Fruit fly (Drosophila melanogaster) whole organism, embryonic: Measurements from ENCODE around the gene AlaRS-m.

ENCODE experiments used
- ATbp ChIP-seq: fragments of 200-800 bp; sonication (Bioruptor generic); optimal IDR thresholded peaks from 2 replicates; lab custom pipeline; 2017; ENCODE audit warnings: missing biosample characterization, mild to moderate bottlenecking, missing genetic modification characterization, missing genetic modification reagents
- CG10147 ChIP-seq: fragments of 200-800 bp; sonication (Bioruptor generic); optimal IDR thresholded peaks from 2 replicates; lab custom pipeline; 2019; ENCODE audit warnings: missing biosample characterization, mild to moderate bottlenecking, missing genetic modification characterization, moderate library complexity
- CG10321 ChIP-seq: fragments of 200-800 bp; sonication (Bioruptor generic); IDR thresholded peaks from 2 replicates; pipeline ENCODE4 v1.3.6; 2022; ENCODE audit warnings: missing biosample characterization, missing genetic modification characterization
- CG12071 ChIP-seq: fragments of 200-800 bp; sonication (Bioruptor generic); optimal IDR thresholded peaks from 3 replicates; lab custom pipeline; 2018; ENCODE audit warnings: missing biosample characterization, mild to moderate bottlenecking, missing genetic modification characterization
- CG13624 ChIP-seq: fragments of 200-800 bp; sonication (Bioruptor generic); optimal IDR thresholded peaks from 2 replicates; lab custom pipeline; 2016; ENCODE audit warnings: missing biosample characterization, missing genetic modification characterization
- CG14441 ChIP-seq: fragments of 200-800 bp; sonication (Bioruptor generic); IDR thresholded peaks from 2 replicates; pipeline ENCODE4 v1.3.6; 2022; ENCODE audit warnings: missing biosample characterization, missing genetic modification characterization
- CG14710 ChIP-seq: fragments of 200-800 bp; sonication (Bioruptor generic); optimal IDR thresholded peaks from 3 replicates; lab custom pipeline; 2019; ENCODE audit warnings: missing biosample characterization, mild to moderate bottlenecking, missing genetic modification characterization, moderate library complexity
- CG16863 ChIP-seq: fragments of 200-800 bp; sonication (Bioruptor generic); optimal IDR thresholded peaks from 3 replicates; lab custom pipeline; 2016; ENCODE audit warnings: missing biosample characterization, missing genetic modification characterization
- CG17361 ChIP-seq: fragments of 200-800 bp; sonication (Bioruptor generic); IDR thresholded peaks from 3 replicates; pipeline ENCODE4 v1.3.6; 2022; ENCODE audit warnings: missing biosample characterization, missing genetic modification characterization
- CG17385 ChIP-seq: fragments of 200-800 bp; sonication (Bioruptor generic); optimal IDR thresholded peaks from 3 replicates; lab custom pipeline; 2018; ENCODE audit warnings: missing biosample characterization, mild to moderate bottlenecking, missing genetic modification characterization
- CG17802 ChIP-seq: fragments of 200-800 bp; sonication (Bioruptor generic); optimal IDR thresholded peaks from 2 replicates; lab custom pipeline; 2018; ENCODE audit warnings: missing biosample characterization, mild to moderate bottlenecking, missing genetic modification characterization, moderate library complexity
- CG18011 ChIP-seq: fragments of 200-800 bp; sonication (Bioruptor generic); optimal IDR thresholded peaks from 2 replicates; lab custom pipeline; 2017; ENCODE audit warnings: missing biosample characterization, missing genetic modification characterization, mild to moderate bottlenecking, moderate library complexity, missing genotype
- CG18599 ChIP-seq: fragments of 200-800 bp; sonication (Bioruptor generic); optimal IDR thresholded peaks from 3 replicates; lab custom pipeline; 2017; ENCODE audit warnings: missing biosample characterization, missing genetic modification characterization, mild to moderate bottlenecking, moderate library complexity, missing genetic modification reagents
- CG32532 ChIP-seq: fragments of 200-800 bp; sonication (Bioruptor generic); IDR thresholded peaks from 2 replicates; pipeline ENCODE4 v1.3.6; 2022; ENCODE audit warnings: missing biosample characterization, missing genetic modification characterization
- CG34376 ChIP-seq: fragments of 200-800 bp; sonication (Bioruptor generic); optimal IDR thresholded peaks from 2 replicates; lab custom pipeline; 2018; ENCODE audit warnings: missing biosample characterization, mild to moderate bottlenecking, missing genetic modification characterization
- CG5180 ChIP-seq: fragments of 200-800 bp; sonication (Bioruptor generic); optimal IDR thresholded peaks from 3 replicates; lab custom pipeline; 2017; ENCODE audit warnings: missing biosample characterization, missing genetic modification characterization, mild to moderate bottlenecking, moderate library complexity, missing genetic modification reagents
- CG7372 ChIP-seq: fragments of 200-800 bp; sonication (Bioruptor generic); IDR thresholded peaks from 2 replicates; pipeline ENCODE4 v1.3.6; 2022; ENCODE audit warnings: missing biosample characterization, missing genetic modification characterization
- CG7987 ChIP-seq: fragments of 200-800 bp; sonication (Bioruptor generic); optimal IDR thresholded peaks from 2 replicates; lab custom pipeline; 2018; ENCODE audit warnings: missing biosample characterization, mild to moderate bottlenecking, missing genetic modification characterization, moderate library complexity
- CoRest ChIP-seq: fragments of 200-800 bp; sonication (Bioruptor generic); optimal IDR thresholded peaks from 3 replicates; lab custom pipeline; 2018; ENCODE audit warnings: missing biosample characterization, mild to moderate bottlenecking, missing genetic modification characterization, moderate library complexity
- Dip3 ChIP-seq: fragments of 200-800 bp; sonication (Bioruptor generic); optimal IDR thresholded peaks from 3 replicates; lab custom pipeline; 2016; ENCODE audit warnings: missing biosample characterization, missing genetic modification characterization
- GATAe ChIP-seq: fragments of 200-800 bp; sonication (Bioruptor generic); conservative IDR thresholded peaks from 2 replicates; pipeline ENCODE4 v1.3.6; 2022; ENCODE audit warnings: missing biosample characterization, missing genetic modification characterization
- Hr51 ChIP-seq, 2 experiments: fragments of 200-800 bp; sonication (Bioruptor generic); optimal IDR thresholded peaks; 2 replicates in 1 of 2; 3 replicates in 1 of 2; lab custom pipeline; 2016 to 2018; ENCODE audit warnings: missing biosample characterization in 2 of 2, missing genetic modification characterization in 2 of 2, mild to moderate bottlenecking in 1 of 2, moderate library complexity in 1 of 2
- Med ChIP-seq: fragments of 200-800 bp; sonication (Bioruptor generic); peaks from one replicate; lab custom pipeline; 2016; ENCODE audit warnings: missing biosample characterization, missing genetic modification characterization, mild to moderate bottlenecking, inconsistent platforms, moderate library complexity
- Mrtf ChIP-seq: fragments of 200-800 bp; sonication (Bioruptor generic); IDR thresholded peaks from 3 replicates; pipeline ENCODE4 v1.3.6; 2022; ENCODE audit warnings: missing biosample characterization, missing genetic modification characterization
- NC2α ChIP-seq: fragments of 200-800 bp; sonication (Bioruptor generic); optimal IDR thresholded peaks from 2 replicates; lab custom pipeline; 2016; ENCODE audit warnings: missing biosample characterization, missing genetic modification characterization
- NfI ChIP-seq: fragments of 200-800 bp; sonication (Bioruptor generic); optimal IDR thresholded peaks from 3 replicates; lab custom pipeline; 2018; ENCODE audit warnings: missing biosample characterization, mild to moderate bottlenecking, missing genetic modification characterization, moderate library complexity
- Poxn ChIP-seq: fragments of 200-800 bp; sonication (Bioruptor generic); IDR thresholded peaks from 2 replicates; pipeline ENCODE4 v1.3.6; 2022; ENCODE audit warnings: missing biosample characterization, missing genetic modification characterization
- Rfx ChIP-seq: fragments of 200-800 bp; sonication (Bioruptor generic); IDR thresholded peaks from 2 replicates; pipeline ENCODE4 v1.3.6; 2022; ENCODE audit warnings: missing biosample characterization, missing genetic modification characterization
- Sox102F ChIP-seq: fragments of 200-800 bp; sonication (Bioruptor generic); optimal IDR thresholded peaks from 2 replicates; lab custom pipeline; 2018; ENCODE audit warnings: missing biosample characterization, mild to moderate bottlenecking, missing genetic modification characterization, moderate library complexity
- Xrp1 ChIP-seq: fragments of 200-800 bp; sonication (Bioruptor generic); IDR thresholded peaks from 2 replicates; pipeline ENCODE4 v1.3.6; 2022; ENCODE audit warnings: missing biosample characterization, missing genetic modification characterization
- amos ChIP-seq: fragments of 200-800 bp; sonication (Bioruptor generic); IDR thresholded peaks from 2 replicates; pipeline ENCODE4 v1.3.6; 2022; ENCODE audit warnings: missing biosample characterization, missing genetic modification characterization; ENCODE audit not compliant: partially characterized antibody
- ap ChIP-seq: fragments of 200-800 bp; sonication (Bioruptor generic); IDR thresholded peaks from 2 replicates; pipeline ENCODE4 v1.3.6; 2022; ENCODE audit warnings: missing biosample characterization, missing genetic modification characterization
- bbx ChIP-seq: fragments of 200-800 bp; sonication (Bioruptor generic); IDR thresholded peaks from 2 replicates; pipeline ENCODE4 v1.3.6; 2022; ENCODE audit warnings: missing biosample characterization, missing genetic modification characterization; ENCODE audit not compliant: partially characterized antibody
- ci ChIP-seq: fragments of 200-800 bp; sonication (Bioruptor generic); IDR thresholded peaks from 3 replicates; pipeline ENCODE4 v1.3.6; 2022; ENCODE audit warnings: missing biosample characterization, missing genetic modification characterization
- fd96Cb ChIP-seq: fragments of 200-800 bp; sonication (Bioruptor generic); optimal IDR thresholded peaks from 2 replicates; lab custom pipeline; 2018; ENCODE audit warnings: missing biosample characterization, mild to moderate bottlenecking, missing genetic modification characterization, moderate library complexity
- inv ChIP-seq: fragments of 200-800 bp; sonication (Bioruptor generic); IDR thresholded peaks from 2 replicates; pipeline ENCODE4 v1.3.6; 2022; ENCODE audit warnings: missing biosample characterization, missing genetic modification characterization; ENCODE audit not compliant: partially characterized antibody
- jing ChIP-seq: fragments of 200-800 bp; sonication (Bioruptor generic); optimal IDR thresholded peaks from 2 replicates; lab custom pipeline; 2018; ENCODE audit warnings: missing biosample characterization, mild to moderate bottlenecking, missing genetic modification characterization
- kay ChIP-seq: fragments of 200-800 bp; sonication (Bioruptor generic); optimal IDR thresholded peaks from 2 replicates; lab custom pipeline; 2016; ENCODE audit warnings: missing biosample characterization, missing genetic modification characterization
- lab ChIP-seq: fragments of 200-800 bp; sonication (Bioruptor generic); optimal IDR thresholded peaks from 3 replicates; lab custom pipeline; 2017; ENCODE audit warnings: missing biosample characterization, missing genetic modification characterization, mild to moderate bottlenecking, moderate library complexity, missing genetic modification reagents
- lola ChIP-seq, 3 experiments: fragments of >200 bp in 2 of 3; fragments of 200-800 bp in 1 of 3; sonication (Bioruptor generic) in 1 of 3; optimal IDR thresholded peaks; 2 replicates each; lab custom pipeline; 2017 to 2019; ENCODE audit warnings: missing biosample characterization in 3 of 3, missing genetic modification characterization in 3 of 3, mild to moderate bottlenecking in 1 of 3, moderate library complexity in 1 of 3
- nerfin-2 ChIP-seq: fragments of 200-800 bp; sonication (Bioruptor generic); IDR thresholded peaks from 2 replicates; pipeline ENCODE4 v1.3.6; 2022; ENCODE audit warnings: missing biosample characterization, missing genetic modification characterization; ENCODE audit not compliant: partially characterized antibody
- nmo ChIP-seq: fragments of 200-800 bp; sonication (Bioruptor generic); optimal IDR thresholded peaks from 2 replicates; lab custom pipeline; 2018; ENCODE audit warnings: missing biosample characterization, mild to moderate bottlenecking, missing genetic modification characterization, moderate library complexity
- otp ChIP-seq: fragments of 200-800 bp; sonication (Bioruptor generic); IDR thresholded peaks from 3 replicates; pipeline ENCODE4, ENCODE4 v1.3.6; 2022; ENCODE audit warnings: missing biosample characterization, missing genetic modification characterization
- sc ChIP-seq, 3 experiments: fragments of >200 bp in 2 of 3; fragments of 200-800 bp in 1 of 3; sonication (Bioruptor generic) in 1 of 3; optimal IDR thresholded peaks; 2 replicates in 2 of 3; 3 replicates in 1 of 3; lab custom pipeline; 2017; ENCODE audit warnings: mild to moderate bottlenecking in 1 of 3, missing biosample characterization in 1 of 3, missing genetic modification characterization in 1 of 3, missing genetic modification reagents in 1 of 3
- sqz ChIP-seq: fragments of 200-800 bp; sonication (Bioruptor generic); optimal IDR thresholded peaks from 3 replicates; lab custom pipeline; 2018; ENCODE audit warnings: missing biosample characterization, mild to moderate bottlenecking, missing genetic modification characterization
- sr ChIP-seq: fragments of 200-800 bp; sonication (Bioruptor generic); IDR thresholded peaks from 3 replicates; pipeline ENCODE4 v1.3.6; 2022; ENCODE audit warnings: missing biosample characterization, missing genetic modification characterization
- tll ChIP-seq, 2 experiments: fragments of 200-800 bp in 1 of 2; fragments of >200 bp in 1 of 2; sonication (Bioruptor generic) in 1 of 2; optimal IDR thresholded peaks; 2 replicates each; lab custom pipeline; 2017 to 2019; ENCODE audit warnings: missing biosample characterization in 2 of 2, missing genetic modification characterization in 2 of 2, mild to moderate bottlenecking in 1 of 2, moderate library complexity in 1 of 2
- unpg ChIP-seq: fragments of 200-800 bp; sonication (Bioruptor generic); optimal IDR thresholded peaks from 3 replicates; lab custom pipeline; 2018; ENCODE audit warnings: missing biosample characterization, mild to moderate bottlenecking, missing genetic modification characterization, moderate library complexity

Gene AlaRS-m

DNA sequence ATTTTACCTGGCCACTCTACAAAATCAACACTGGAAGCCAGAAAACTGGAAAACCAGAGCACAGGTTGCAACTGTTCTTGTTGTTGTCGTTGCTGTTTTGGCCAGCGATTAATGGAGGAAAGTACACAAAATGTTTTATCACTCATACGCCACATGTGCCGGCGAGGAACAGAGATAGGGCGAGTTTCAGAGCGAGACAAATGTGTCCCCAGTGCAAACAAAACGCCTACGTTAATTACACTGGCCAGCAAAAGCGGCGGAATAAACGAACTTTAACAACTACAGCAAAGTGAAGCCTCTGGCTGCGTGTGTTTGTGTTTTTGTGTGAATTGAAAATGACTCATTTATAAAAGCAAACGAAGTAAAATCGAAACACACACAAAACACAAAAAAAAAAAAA is 34.3 kb downstream of the AlaRS-m start:
- TF ChIP-seq CG17385 (GFP tag; lab: Kevin White, UChicago) (no peak), sr (peak; percentile 63; the same call in 2 of the 3 replicates), Mrtf (GFP tag; lab: Robert Waterston, UW) (0 out of 3 replicates have a peak, but pooled peaks have one; percentile 5), unpg (GFP tag; lab: Kevin White, UChicago) (peak; percentile 8), CG16863 (no peak), fd96Cb (tag; lab: Kevin White, UChicago) (no peak), inv (GFP tag; lab: Robert Waterston, UW) (no peak), CG17802 (tag; lab: Kevin White, UChicago) (no peak), tll (GFP tag; optimal IDR thresholded peaks at IDR 0.05; lab: Kevin White, UChicago) (no peak), lab (GFP tag; lab: Kevin White, UChicago) (peak; percentile 22), ap (0 out of 2 replicates have a peak, but pooled peaks have one; percentile 25), Xrp1 (GFP tag; lab: Robert Waterston, UW) (no peak), CG12071 (GFP tag; lab: Kevin White, UChicago) (peak; percentile 8), jing (GFP tag; lab: Kevin White, UChicago) (no peak), ATbp (GFP tag; lab: Kevin White, UChicago) (peak; percentile 2), Sox102F (GFP tag; lab: Kevin White, UChicago) (peak; percentile 14), Dip3 (GFP tag; lab: Kevin White, UChicago) (no peak), kay (peak; percentile 4), CG7372 (GFP tag; lab: Robert Waterston, UW) (peak; percentile 39), CG17361 (GFP tag; lab: Robert Waterston, UW) (no peak), nerfin-2 (GFP tag; lab: Robert Waterston, UW) (no peak), CG14710 (no peak), CG34376 (GFP tag; lab: Kevin White, UChicago) (no peak), sc (optimal IDR thresholded peaks at IDR 0.05; lab: Kevin White, UChicago) (no peak), sc (GFP tag; optimal IDR thresholded peaks at IDR 0.05; lab: Kevin White, UChicago) (no peak), Poxn (GFP tag; lab: Robert Waterston, UW) (no peak), Hr51 (GFP tag; optimal IDR thresholded peaks at IDR 0.05; lab: Kevin White, UChicago) (no peak), CoRest (tag; lab: Kevin White, UChicago) (peak; percentile 4), CG32532 (GFP tag; lab: Robert Waterston, UW) (0 out of 2 replicates have a peak, but pooled peaks have one; percentile 30), CG18011 (GFP tag; lab: Kevin White, UChicago) (no peak), otp (GFP tag; lab: Robert Waterston, UW) (0 out of 3 replicates have a peak, but pooled peaks have one; percentile 24), ci (GFP tag; lab: Robert Waterston, UW) (0 out of 3 replicates have a peak, but pooled peaks have one; percentile 42), GATAe (GFP tag; lab: Robert Waterston, UW) (no peak), nmo (GFP tag; lab: Kevin White, UChicago) (no peak), sqz (GFP tag; lab: Kevin White, UChicago) (peak; percentile 31), CG14441 (GFP tag; lab: Robert Waterston, UW) (peak; percentile 28; the same call in 1 of the 2 replicates), NC2α (no peak), CG5180 (GFP tag; lab: Kevin White, UChicago) (no peak), CG10147 (GFP tag; lab: Kevin White, UChicago) (no peak), amos (GFP tag; lab: Robert Waterston, UW) (no peak), CG7987 (GFP tag; lab: Kevin White, UChicago) (peak; percentile 35), CG18599 (GFP tag; lab: Kevin White, UChicago) (peak; percentile 34), Med (GFP tag; lab: Kevin White, UChicago) (peak; percentile 60), Rfx (peak; percentile 28; the same call in 1 of the 2 replicates), CG10321 (GFP tag; lab: Robert Waterston, UW) (peak; percentile 57; the same call in 1 of the 2 replicates), bbx (GFP tag; lab: Robert Waterston, UW) (0 out of 2 replicates have a peak, but pooled peaks have one; percentile 32), lola (GFP tag; optimal IDR thresholded peaks at IDR 0.05; lab: Kevin White, UChicago) (no peak), CG13624 (no peak), NfI (GFP tag; lab: Kevin White, UChicago) (no peak)
